Worm (Caenorhabditis elegans): ENCODE results near the gene C37E2.10.

DNA sequence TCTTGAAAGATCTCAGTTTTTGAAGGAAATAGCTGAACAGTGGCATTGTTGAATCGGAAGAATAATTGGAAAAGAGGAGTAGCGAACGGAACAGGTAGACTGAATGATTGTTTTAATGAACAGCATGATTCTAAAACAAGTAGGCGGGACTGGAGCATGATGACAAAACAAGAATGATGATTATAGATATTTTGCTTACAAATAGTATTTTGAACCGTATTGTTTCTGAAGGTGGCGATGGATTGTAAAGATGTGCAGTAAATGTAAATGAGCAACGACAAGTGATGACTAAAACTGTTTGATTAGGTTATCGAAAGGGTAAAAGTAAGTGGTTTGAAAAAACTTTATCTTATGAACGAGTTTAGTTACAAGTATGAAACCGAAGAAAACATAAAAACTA, 44.5 kb upstream of the C37E2.10 start, which contains the start of gene F28H6.8:
- TF ChIP-seq ztf-22 (GFP tag; optimal IDR thresholded peaks at IDR 0.05) (no peak), zfh-2 (GFP tag; conservative IDR thresholded peaks at IDR 0.05) (no peak), nhr-120 (GFP tag; IDR thresholded peaks at IDR 0.05) (no peak), pha-4 (tag; optimal IDR thresholded peaks at IDR 0.05) (no peak), nfyb-1 (GFP tag; IDR thresholded peaks at IDR 0.05) (no peak), unc-130 (GFP tag; optimal IDR thresholded peaks at IDR 0.05) (no peak), egl-44 (GFP tag; IDR thresholded peaks at IDR 0.05) (no peak), die-1 (tag; optimal IDR thresholded peaks at IDR 0.05) (no peak), F57C9.4 (tag; optimal IDR thresholded peaks at IDR 0.05) (no peak), hlh-26 (GFP tag; conservative IDR thresholded peaks at IDR 0.05) (no peak), F49E8.2 (tag; optimal IDR thresholded peaks at IDR 0.05; ENCODE audit: insufficient read depth) (no peak), Y67H2A.10 (GFP tag; conservative IDR thresholded peaks at IDR 0.05) (no peak), dpl-1 (GFP tag; optimal IDR thresholded peaks at IDR 0.05) (no peak), ztf-25 (GFP tag; IDR thresholded peaks at IDR 0.05) (no peak)
